Worm (Caenorhabditis elegans): ENCODE measurements around the gene irld-47.

ce11 chrII:7801899-7802298 is 20.5 kb downstream of the irld-47 start:
- no peak for TF ChIP-seq aly-1 (tag; optimal IDR thresholded peaks at IDR 0.05)
- no peak for TF ChIP-seq hmg-4 (GFP tag; optimal IDR thresholded peaks at IDR 0.05)
- no peak for TF ChIP-seq ceh-13 (GFP tag; optimal IDR thresholded peaks at IDR 0.05)
- no peak for TF ChIP-seq flt-1 (GFP tag; IDR thresholded peaks at IDR 0.05)

Measured in whole organism, early embryonic.